Worm (Caenorhabditis elegans): Measurements from ENCODE around the gene clec-56.

Gene clec-56

DNA sequence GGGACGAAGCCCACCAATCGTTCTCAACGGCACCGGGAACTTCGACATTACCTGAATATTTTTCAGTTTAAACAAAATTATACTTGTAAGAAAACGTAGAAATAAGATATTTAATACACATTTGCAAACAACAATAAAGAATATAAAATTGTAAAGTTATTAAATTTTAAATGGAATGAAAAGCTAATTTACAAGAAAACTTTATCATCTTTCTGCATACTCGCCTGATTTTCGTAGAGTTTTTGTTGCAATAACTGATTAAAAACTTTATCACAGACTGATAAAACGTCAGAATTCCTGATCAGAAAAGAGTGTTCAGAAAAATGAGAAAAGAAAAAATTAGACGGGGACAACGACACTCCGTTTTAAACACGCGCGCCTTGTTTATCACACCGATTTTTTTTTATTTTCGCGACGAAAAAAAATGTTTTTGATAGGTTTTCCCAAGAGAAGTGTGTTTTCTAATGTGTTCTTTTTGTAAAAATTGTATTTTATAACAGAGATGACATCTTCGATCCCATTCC lies 26.9 kb upstream of the clec-56 start, which contains the start of the genes dlat-1 and fntb-1 (continued):
- no peak for TF ChIP-seq zag-1 (tag; optimal IDR thresholded peaks at IDR 0.05)
- TF ChIP-seq lin-14 (GFP tag; optimal IDR thresholded peaks at IDR 0.05), result no peak
- no peak for TF ChIP-seq ztf-11 (tag; optimal IDR thresholded peaks at IDR 0.05)
- TF ChIP-seq hlh-17 (GFP tag; optimal IDR thresholded peaks at IDR 0.05; ENCODE audit: borderline replicate concordance), result no peak
- TF ChIP-seq lin-35 (GFP tag; optimal IDR thresholded peaks at IDR 0.05), result peak in 1 of 2 experiments; percentile 29
- TF ChIP-seq tlp-1 (tag; optimal IDR thresholded peaks at IDR 0.05), result no peak
- no peak for TF ChIP-seq nhr-77 (tag; optimal IDR thresholded peaks at IDR 0.05)
- no peak for TF ChIP-seq lin-13 (GFP tag; optimal IDR thresholded peaks at IDR 0.05)
- TF ChIP-seq aly-2 (tag; optimal IDR thresholded peaks at IDR 0.05), result no peak
- TF ChIP-seq mab-9 (GFP tag; IDR thresholded peaks at IDR 0.05), result no peak
- TF ChIP-seq efl-3 (GFP tag; optimal IDR thresholded peaks at IDR 0.05), result no peak
- TF ChIP-seq lir-3 (tag; optimal IDR thresholded peaks at IDR 0.05; ENCODE audit: poor library complexity), result no peak
- peak; percentile 29 for TF ChIP-seq nhr-71 (tag; optimal IDR thresholded peaks at IDR 0.05)

ce11 chrV:14448669-14449068 lies 25.5 kb upstream of the clec-56 start:
- TF ChIP-seq snu-23 (GFP tag; optimal IDR thresholded peaks at IDR 0.05), result no peak
- peak in 1 of 6 experiments; percentile 69 for TF ChIP-seq elt-3 (tag; optimal IDR thresholded peaks at IDR 0.05)
- peak; percentile 14 for TF ChIP-seq nhr-71 (tag; optimal IDR thresholded peaks at IDR 0.05)

DNA sequence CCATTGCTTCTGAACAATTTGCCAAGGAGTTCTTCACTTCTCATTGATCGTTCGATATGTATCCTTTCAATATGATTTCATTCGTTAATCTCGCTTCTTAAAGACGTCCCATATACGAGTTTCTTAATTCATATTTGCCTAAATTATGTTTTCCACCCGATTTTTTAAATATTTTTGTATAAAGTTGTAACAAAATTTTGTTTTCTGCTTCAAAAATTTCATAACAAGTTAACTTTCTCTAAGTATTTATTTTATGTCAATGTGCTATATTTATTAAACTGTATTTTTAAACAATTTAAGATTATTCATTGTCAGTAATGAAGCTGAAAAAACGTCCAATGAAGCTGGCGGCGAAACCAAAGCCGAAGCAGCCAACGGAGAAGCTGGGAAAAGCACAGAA lies 24.8 kb upstream of the clec-56 start, which contains the start of gene F23B12.7:
F23B12.7 (plus strand) TSS at position 301 of the 400 bp plus-strand sequence.
- TF ChIP-seq nhr-28 (tag; optimal IDR thresholded peaks at IDR 0.05) (no peak), hlh-4 (tag; optimal IDR thresholded peaks at IDR 0.05) (no peak), zag-1 (tag; optimal IDR thresholded peaks at IDR 0.05) (no peak), pax-3 (tag; optimal IDR thresholded peaks at IDR 0.05) (no peak), fos-1 (tag; optimal IDR thresholded peaks at IDR 0.05) (no peak), hlh-17 (GFP tag; optimal IDR thresholded peaks at IDR 0.05; ENCODE audit: borderline replicate concordance) (no peak), F16B12.6 (tag; optimal IDR thresholded peaks at IDR 0.05) (no peak), dpl-1 (GFP tag; optimal IDR thresholded peaks at IDR 0.05) (no peak), C34B4.2 (tag; optimal IDR thresholded peaks at IDR 0.05) (no peak), pag-3 (tag; optimal IDR thresholded peaks at IDR 0.05; ENCODE audit: borderline replicate concordance, insufficient read depth) (no peak), lin-35 (GFP tag; optimal IDR thresholded peaks at IDR 0.05) (no peak)

ce11 chrV:14456626-14457025 lies 17.6 kb upstream of the clec-56 start, which contains the start of gene bmk-1:
Gene bmk-1 (minus strand): TSS chrV:14456984.
- no peak for TF ChIP-seq hlh-17 (GFP tag; optimal IDR thresholded peaks at IDR 0.05; ENCODE audit: borderline replicate concordance)
- no peak for TF ChIP-seq alr-1 (tag; optimal IDR thresholded peaks at IDR 0.05; ENCODE audit: borderline replicate concordance)
- TF ChIP-seq ces-1 (GFP tag; optimal IDR thresholded peaks at IDR 0.05), result no peak
- peak; percentile 4 for TF ChIP-seq snu-23 (GFP tag; optimal IDR thresholded peaks at IDR 0.05)
- TF ChIP-seq nhr-28 (tag; optimal IDR thresholded peaks at IDR 0.05), result no peak
- peak; percentile 16 for TF ChIP-seq unc-130 (tag; optimal IDR thresholded peaks at IDR 0.05)
- TF ChIP-seq lsy-2 (tag; optimal IDR thresholded peaks at IDR 0.05), result peak in 1 of 2 experiments; percentile 49
- TF ChIP-seq lin-35 (GFP tag; optimal IDR thresholded peaks at IDR 0.05), result peak; percentile 71 to 92
- no peak for TF ChIP-seq nhr-84 (tag; optimal IDR thresholded peaks at IDR 0.05)
- peak; percentile 23 for TF ChIP-seq C16A3.4 (tag; optimal IDR thresholded peaks at IDR 0.05)
- TF ChIP-seq lin-15B (tag; optimal IDR thresholded peaks at IDR 0.05), result no peak
- TF ChIP-seq aha-1 (tag; optimal IDR thresholded peaks at IDR 0.05), result no peak
- TF ChIP-seq jun-1 (tag; optimal IDR thresholded peaks at IDR 0.05), result no peak
- no peak for TF ChIP-seq ceh-63 (GFP tag; optimal IDR thresholded peaks at IDR 0.05)
- TF ChIP-seq ztf-11 (tag; optimal IDR thresholded peaks at IDR 0.05), result no peak
- peak; percentile 82 to 94 for TF ChIP-seq efl-1 (optimal IDR thresholded peaks at IDR 0.05)
- TF ChIP-seq efl-1 (GFP tag; optimal IDR thresholded peaks at IDR 0.05 in 1 of 2), result peak; percentile 84 to 99
- TF ChIP-seq nhr-20 (tag; optimal IDR thresholded peaks at IDR 0.05), result peak; percentile 13
- no peak for TF ChIP-seq irx-1 (tag; optimal IDR thresholded peaks at IDR 0.05)
- TF ChIP-seq dpl-1 (GFP tag; optimal IDR thresholded peaks at IDR 0.05), result peak; percentile 75 to 87 (median 82)

All from whole organism, L1 larva.